Worm (Caenorhabditis elegans) whole organism, young adult: ENCODE results near the gene srab-12.

Source experiments
- B0336.3 ChIP-seq: fragments of 200-800 bp; sonication (Bioruptor generic); IDR thresholded peaks from 2 replicates; pipeline ENCODE4 v1.3.6; 2022; ENCODE audit warnings: missing genetic modification characterization, missing compliant biosample characterization
- C06A6.2 ChIP-seq: fragments of 200-800 bp; sonication (Bioruptor generic); conservative IDR thresholded peaks from 2 replicates; pipeline ENCODE4 v1.3.6; 2022; ENCODE audit warnings: missing genetic modification characterization, missing compliant biosample characterization
- C17E4.6 ChIP-seq: fragments of 200-800 bp; sonication (Bioruptor generic); IDR thresholded peaks from 2 replicates; pipeline ENCODE4 v1.3.6; 2022; ENCODE audit warnings: missing genetic modification reagents, missing genetic modification characterization, missing compliant biosample characterization
- D2030.7 ChIP-seq: fragments of 200-800 bp; sonication (Bioruptor generic); IDR thresholded peaks from 2 replicates; pipeline ENCODE4 v1.3.6; 2022; ENCODE audit warnings: missing genetic modification reagents, missing genetic modification characterization, missing compliant biosample characterization
- F33H1.4 ChIP-seq: fragments of 200-800 bp; sonication (Bioruptor generic); IDR thresholded peaks from 2 replicates; pipeline ENCODE4 v1.3.6; 2022; ENCODE audit warnings: missing genetic modification reagents, missing genetic modification characterization, missing compliant biosample characterization
- F39B2.1 ChIP-seq: fragments of 200-800 bp; sonication (Bioruptor generic); IDR thresholded peaks from 2 replicates; pipeline ENCODE4 v1.3.6; 2022; ENCODE audit warnings: missing genetic modification reagents, missing genetic modification characterization, missing compliant biosample characterization
- F57C9.4 ChIP-seq: sonication (generic microtip); optimal IDR thresholded peaks from 2 replicates; lab custom pipeline; 2017; ENCODE audit warnings: mild to moderate bottlenecking, missing genetic modification characterization, missing compliant biosample characterization
- T07F8.4 ChIP-seq: sonication (generic microtip); optimal IDR thresholded peaks from 2 replicates; lab custom pipeline; 2016; ENCODE audit warnings: mild to moderate bottlenecking, missing genetic modification characterization, moderate library complexity, missing compliant biosample characterization
- Y53F4B.3 ChIP-seq: fragments of 200-800 bp; sonication (Bioruptor generic); IDR thresholded peaks from 2 replicates; pipeline ENCODE4 v1.3.6; 2022; ENCODE audit warnings: missing genetic modification reagents, missing genetic modification characterization, missing compliant biosample characterization
- aptf-2 ChIP-seq: fragments of 200-800 bp; sonication (Bioruptor generic); conservative IDR thresholded peaks from 2 replicates; pipeline ENCODE4 v1.3.6; 2022; ENCODE audit warnings: missing genetic modification reagents, missing genetic modification characterization, missing compliant biosample characterization
- attf-3 ChIP-seq: fragments of 200-800 bp; sonication (Bioruptor generic); conservative IDR thresholded peaks from 2 replicates; pipeline ENCODE4 v1.3.6; 2022; ENCODE audit warnings: missing genetic modification reagents, missing genetic modification characterization, missing compliant biosample characterization
- attf-5 ChIP-seq: fragments of 200-800 bp; sonication (Bioruptor generic); optimal IDR thresholded peaks from 2 replicates; lab custom pipeline; 2018; ENCODE audit warnings: mild to moderate bottlenecking, missing genetic modification characterization, missing compliant biosample characterization
- attf-6 ChIP-seq: fragments of 200-800 bp; sonication (Bioruptor generic); IDR thresholded peaks from 2 replicates; pipeline ENCODE4 v1.3.6; 2022; ENCODE audit warnings: missing genetic modification reagents, missing genetic modification characterization, missing compliant biosample characterization
- bed-1 ChIP-seq: fragments of 200-800 bp; sonication (Bioruptor generic); IDR thresholded peaks from 2 replicates; pipeline ENCODE4 v1.3.6; 2022; ENCODE audit warnings: missing genetic modification reagents, missing genetic modification characterization, missing compliant biosample characterization
- ccch-3 ChIP-seq: fragments of 200-800 bp; sonication (Bioruptor generic); optimal IDR thresholded peaks from 2 replicates; lab custom pipeline; 2018; ENCODE audit warnings: mild to moderate bottlenecking, missing genetic modification characterization, missing compliant biosample characterization
- ceh-100 ChIP-seq: fragments of 200-800 bp; sonication (Bioruptor generic); IDR thresholded peaks from 2 replicates; pipeline ENCODE4 v1.3.6; 2022; ENCODE audit warnings: missing genetic modification reagents, missing genetic modification characterization, missing compliant biosample characterization
- ceh-91 ChIP-seq: fragments of 200-800 bp; sonication (Bioruptor generic); IDR thresholded peaks from 2 replicates; pipeline ENCODE4 v1.3.6; 2022; ENCODE audit warnings: missing genetic modification reagents, missing genetic modification characterization, missing compliant biosample characterization
- hmg-20 ChIP-seq: fragments of 200-800 bp; sonication (Bioruptor generic); IDR thresholded peaks from 2 replicates; pipeline ENCODE4 v1.3.6; 2022; ENCODE audit warnings: missing genetic modification reagents, missing genetic modification characterization, missing compliant biosample characterization
- lin-54 ChIP-seq: fragments of 200-800 bp; sonication (Bioruptor generic); optimal IDR thresholded peaks from 2 replicates; lab custom pipeline; 2018; ENCODE audit warnings: mild to moderate bottlenecking, missing genetic modification characterization, missing compliant biosample characterization
- lsl-1 ChIP-seq: fragments of 200-800 bp; sonication (Bioruptor generic); optimal IDR thresholded peaks from 2 replicates; lab custom pipeline; 2018; ENCODE audit warnings: mild to moderate bottlenecking, missing genetic modification characterization, moderate library complexity, missing compliant biosample characterization
- lsy-27 ChIP-seq: sonication (generic microtip); optimal IDR thresholded peaks from 2 replicates; lab custom pipeline; 2017; ENCODE audit warnings: missing genetic modification characterization, mild to moderate bottlenecking, missing compliant biosample characterization, antibody characterized with exemption, missing genotype, borderline replicate concordance; ENCODE audit not compliant: insufficient read depth
- madf-10 ChIP-seq: sonication (generic microtip); optimal IDR thresholded peaks from 2 replicates; lab custom pipeline; 2016; ENCODE audit warnings: mild to moderate bottlenecking, missing genetic modification characterization, missing compliant biosample characterization
- mel-28 ChIP-seq: sonication (generic microtip); optimal IDR thresholded peaks from 2 replicates; lab custom pipeline; 2016; ENCODE audit warnings: borderline replicate concordance, mild to moderate bottlenecking, missing genetic modification characterization, missing compliant biosample characterization
- mxl-1 ChIP-seq: sonication (generic microtip); optimal IDR thresholded peaks from 2 replicates; lab custom pipeline; 2016; ENCODE audit warnings: missing genetic modification characterization, missing compliant biosample characterization
- nfya-1 ChIP-seq: sonication (generic microtip); optimal IDR thresholded peaks from 2 replicates; lab custom pipeline; 2017; ENCODE audit warnings: antibody characterized with exemption, missing compliant biosample characterization, missing genetic modification characterization, borderline replicate concordance; ENCODE audit not compliant: insufficient read depth
- nfya-2 ChIP-seq: fragments of 200-800 bp; sonication (Bioruptor generic); IDR thresholded peaks from 2 replicates; pipeline ENCODE4 v1.3.6; 2022; ENCODE audit warnings: missing genetic modification reagents, missing genetic modification characterization, missing compliant biosample characterization
- nfyb-1 ChIP-seq: fragments of 200-800 bp; sonication (Bioruptor generic); IDR thresholded peaks from 2 replicates; pipeline ENCODE4 v1.3.6; 2022; ENCODE audit warnings: missing genetic modification reagents, missing genetic modification characterization, missing compliant biosample characterization
- nhr-120 ChIP-seq: fragments of 200-800 bp; sonication (Bioruptor generic); IDR thresholded peaks from 2 replicates; pipeline ENCODE4 v1.3.6; 2022; ENCODE audit warnings: missing genetic modification characterization, missing compliant biosample characterization
- nhr-179 ChIP-seq: sonication (generic microtip); optimal IDR thresholded peaks from 2 replicates; lab custom pipeline; 2016; ENCODE audit warnings: mild to moderate bottlenecking, missing genetic modification characterization, missing compliant biosample characterization
- nhr-27 ChIP-seq: fragments of 200-800 bp; sonication (Bioruptor generic); optimal IDR thresholded peaks from 2 replicates; lab custom pipeline; 2018; ENCODE audit warnings: mild to moderate bottlenecking, missing genetic modification characterization, moderate library complexity, missing compliant biosample characterization
- rpc-1 ChIP-seq, 2 experiments: fragments of 150-350 bp in 1 of 2; sonication (generic microtip) in 1 of 2; optimal IDR thresholded peaks; 2 replicates each; lab custom pipeline; 2014 to 2018; ENCODE audit warnings: missing biosample characterization in 1 of 2, missing genetic modification characterization in 1 of 2, missing genetic modification reagents in 1 of 2, missing genotype in 1 of 2
- sdz-38 ChIP-seq: sonication (generic microtip); optimal IDR thresholded peaks from 2 replicates; lab custom pipeline; 2016; ENCODE audit warnings: missing genotype, missing genetic modification characterization, missing compliant biosample characterization
- snpc-1.1 ChIP-seq: sonication (generic microtip); optimal IDR thresholded peaks from 2 replicates; lab custom pipeline; 2017; ENCODE audit warnings: missing genetic modification characterization, mild to moderate bottlenecking, missing compliant biosample characterization, antibody characterized with exemption, moderate library complexity, missing genotype, missing genetic modification reagents; ENCODE audit not compliant: insufficient read depth
- unc-130 ChIP-seq: sonication (generic microtip); optimal IDR thresholded peaks from 2 replicates; lab custom pipeline; 2016; ENCODE audit warnings: missing genetic modification reagents, missing genetic modification characterization, missing compliant biosample characterization
- zfh-2 ChIP-seq: fragments of 200-800 bp; sonication (Bioruptor generic); conservative IDR thresholded peaks from 2 replicates; pipeline ENCODE4 v1.3.6; 2022; ENCODE audit warnings: missing genetic modification reagents, missing genetic modification characterization, missing compliant biosample characterization
- zim-3 ChIP-seq: sonication (generic microtip); optimal IDR thresholded peaks from 2 replicates; lab custom pipeline; 2017; ENCODE audit warnings: mild to moderate bottlenecking, missing genetic modification characterization, moderate library complexity, missing compliant biosample characterization
- ztf-3 ChIP-seq: fragments of 200-800 bp; sonication (Bioruptor generic); optimal IDR thresholded peaks from 2 replicates; lab custom pipeline; 2018; ENCODE audit warnings: mild to moderate bottlenecking, missing genetic modification characterization, missing compliant biosample characterization

Gene srab-12

ce11 chrV:17802519-17802918 lies 19.1 kb upstream of the srab-12 start, which contains the start of the genes Y94A7B.11 and srh-292:
TSS of gene Y94A7B.11 (minus strand) at chrV:17802619.
TSS of gene srh-292 (plus strand) at chrV:17802769.
- no peak for TF ChIP-seq aptf-2 (GFP tag; lab: Robert Waterston, UW)
- no peak for TF ChIP-seq attf-5 (GFP tag; lab: Kevin White, UChicago)
- TF ChIP-seq bed-1 = no peak
- no peak for TF ChIP-seq D2030.7 (GFP tag; lab: Robert Waterston, UW)
- no peak for TF ChIP-seq nfya-1
- TF ChIP-seq nhr-179 (tag; lab: Kevin White, UChicago) = no peak

DNA sequence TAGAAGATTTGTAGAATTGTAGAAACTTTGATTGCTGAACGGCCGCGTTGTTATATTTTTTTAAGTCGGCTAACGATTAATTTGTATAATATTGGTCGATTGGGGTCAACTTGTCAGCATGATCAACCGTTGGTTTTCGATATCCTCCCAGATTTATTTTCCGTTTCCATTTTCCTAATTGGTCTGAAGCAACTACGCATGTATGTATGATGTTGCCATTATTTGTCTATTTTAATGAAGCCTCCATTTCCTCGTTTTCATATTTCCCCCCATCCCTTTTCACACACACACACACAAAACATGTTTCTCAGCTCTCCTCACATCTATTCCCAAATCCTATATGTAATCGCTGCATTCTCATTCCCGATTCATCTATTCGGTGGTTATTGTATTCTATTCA lies 17.1 kb upstream of the srab-12 start, which contains the start of gene srh-287:
srh-287 (plus strand) TSS at position 301 of the 400 bp plus-strand sequence.
- TF ChIP-seq attf-6 (GFP tag; lab: Robert Waterston, UW) (no peak), nhr-179 (tag; lab: Kevin White, UChicago) (no peak), sdz-38 (tag; lab: Kevin White, UChicago) (no peak), nfyb-1 (GFP tag; lab: Robert Waterston, UW) (no peak), unc-130 (GFP tag; lab: Kevin White, UChicago) (no peak), hmg-20 (GFP tag; lab: Robert Waterston, UW) (no peak), F57C9.4 (tag; lab: Kevin White, UChicago) (no peak), T07F8.4 (tag; lab: Kevin White, UChicago) (no peak), snpc-1.1 (tag; lab: Kevin White, UChicago) (no peak), Y53F4B.3 (no peak), ztf-3 (GFP tag; lab: Kevin White, UChicago) (no peak), rpc-1 (optimal IDR thresholded peaks at IDR 0.05; lab: Kevin White, UChicago) (no peak), rpc-1 (tag; optimal IDR thresholded peaks at IDR 0.05; lab: Kevin White, UChicago) (no peak), B0336.3 (GFP tag; lab: Robert Waterston, UW) (no peak), ceh-100 (GFP tag; lab: Robert Waterston, UW) (no peak), attf-3 (no peak), nhr-27 (no peak), C17E4.6 (GFP tag; lab: Robert Waterston, UW) (no peak), zfh-2 (GFP tag; lab: Robert Waterston, UW) (no peak), lsl-1 (no peak), nfya-2 (GFP tag; lab: Robert Waterston, UW) (no peak)

DNA sequence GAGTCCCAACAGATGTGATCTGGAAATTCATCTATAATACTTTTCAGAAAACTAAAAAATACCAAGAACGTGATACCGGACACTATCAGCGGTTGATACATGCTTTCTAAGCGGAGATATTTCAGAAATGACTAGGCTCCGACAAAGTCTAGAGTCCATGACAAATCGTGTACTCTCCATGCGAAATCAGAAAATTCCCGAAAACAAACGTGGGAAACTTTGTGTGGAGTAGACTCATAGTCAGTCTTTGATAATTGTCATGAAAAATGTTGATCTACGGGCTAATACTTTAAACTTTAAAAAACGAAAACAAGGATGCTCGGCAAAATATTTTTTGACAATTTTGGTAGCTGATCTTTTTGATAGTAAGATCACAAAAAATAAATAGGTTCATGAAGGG lies 15.3 kb upstream of the srab-12 start, which contains the start of gene srx-18:
srx-18 (minus strand) TSS at position 101 of the 400 bp plus-strand sequence.
- TF ChIP-seq F33H1.4 (GFP tag; lab: Robert Waterston, UW) (no peak), C06A6.2 (GFP tag; lab: Robert Waterston, UW) (no peak), lin-54 (GFP tag; lab: Kevin White, UChicago) (no peak)

ce11 chrV:17795655-17796054 lies 12.2 kb upstream of the srab-12 start, which contains the start of gene srh-288:
TSS of gene srh-288 (minus strand) at chrV:17795755.
- TF ChIP-seq nfyb-1 (GFP tag; lab: Robert Waterston, UW) = no peak
- no peak for TF ChIP-seq ceh-91 (GFP tag; lab: Robert Waterston, UW)
- TF ChIP-seq, all 124 proteins: peak for 0

ce11 chrV:17793986-17794385 lies 10.5 kb upstream of the srab-12 start, which contains the start of gene srh-289:
TSS of gene srh-289 (minus strand) at chrV:17794086.
- no peak for TF ChIP-seq mxl-1 (tag; lab: Kevin White, UChicago)
- no peak for TF ChIP-seq lsy-27 (tag; lab: Kevin White, UChicago)
- TF ChIP-seq nhr-120 (GFP tag; lab: Robert Waterston, UW) = no peak
- no peak for TF ChIP-seq attf-6 (GFP tag; lab: Robert Waterston, UW)
- no peak for TF ChIP-seq mel-28
- no peak for TF ChIP-seq madf-10 (tag; lab: Kevin White, UChicago)
- no peak for TF ChIP-seq ccch-3 (GFP tag; lab: Kevin White, UChicago)
- no peak for TF ChIP-seq F39B2.1 (GFP tag; lab: Robert Waterston, UW)
- no peak for TF ChIP-seq attf-5 (GFP tag; lab: Kevin White, UChicago)
- no peak for TF ChIP-seq lin-54 (GFP tag; lab: Kevin White, UChicago)
- no peak for TF ChIP-seq zim-3 (tag; lab: Kevin White, UChicago)
- TF ChIP-seq rpc-1 (optimal IDR thresholded peaks at IDR 0.05; lab: Kevin White, UChicago) = no peak
- TF ChIP-seq rpc-1 (tag; optimal IDR thresholded peaks at IDR 0.05; lab: Kevin White, UChicago) = no peak
- TF ChIP-seq, all 124 proteins: peak for 0
